Worm (Caenorhabditis elegans) whole organism, young adult: Measurements from ENCODE around the gene gcy-14.

Experiments
- F57A8.1 ChIP-seq: fragments of 200-800 bp; sonication (Bioruptor generic); optimal IDR thresholded peaks from 2 replicates; lab custom pipeline; 2018; ENCODE audit warnings: mild to moderate bottlenecking, missing genetic modification characterization, moderate library complexity, missing compliant biosample characterization
- rpc-1 ChIP-seq, 2 experiments: fragments of 150-350 bp in 1 of 2; sonication (generic microtip) in 1 of 2; optimal IDR thresholded peaks; 2 replicates each; lab custom pipeline; 2014 to 2018; ENCODE audit warnings: missing biosample characterization in 1 of 2, missing genetic modification characterization in 1 of 2, missing genetic modification reagents in 1 of 2, missing genotype in 1 of 2
- ztf-18 ChIP-seq: sonication (generic microtip); optimal IDR thresholded peaks from 2 replicates; lab custom pipeline; 2016; ENCODE audit warnings: missing genotype, mild to moderate bottlenecking, missing genetic modification characterization, missing compliant biosample characterization

- TF ChIP-seq F57A8.1 (GFP tag; lab: Kevin White, UChicago) (no peak), rpc-1 (optimal IDR thresholded peaks at IDR 0.05; lab: Kevin White, UChicago) (no peak), rpc-1 (tag; optimal IDR thresholded peaks at IDR 0.05; lab: Kevin White, UChicago) (no peak), ztf-18 (tag; lab: Kevin White, UChicago) (no peak)
Measured at ce11 chrV:14897731-14898130, 29.6 kb upstream of the gcy-14 start, which contains the start of gene H12D21.6.
